Worm (Caenorhabditis elegans): ENCODE measurements around the gene ttr-52.
A peak's percentile ranks its signal among the peaks of the same experiment; 100 is the strongest.

DNA sequence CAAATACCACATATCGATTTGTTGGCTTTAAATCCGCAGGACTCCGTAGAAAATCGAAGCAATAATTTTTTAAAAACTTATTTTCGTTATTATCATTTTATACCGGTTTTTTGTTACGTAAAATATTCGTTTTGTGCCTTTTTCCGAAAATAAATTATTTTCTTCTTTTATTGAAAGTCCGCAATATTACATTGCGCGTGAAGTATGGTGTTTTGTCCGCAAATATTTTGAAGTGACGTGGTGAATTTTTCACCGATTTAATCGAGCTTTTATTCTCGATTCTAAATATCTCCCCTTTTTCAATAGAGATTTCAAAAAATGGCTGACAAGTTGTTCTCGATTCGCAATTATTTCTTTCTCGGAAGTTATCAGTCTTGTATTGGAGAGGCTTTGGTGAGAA, 21.5 kb downstream of the ttr-52 start, which contains the start of gene cope-1:
- no peak for TF ChIP-seq nhr-12 (tag; optimal IDR thresholded peaks at IDR 0.05)
- TF ChIP-seq nhr-77 (tag; optimal IDR thresholded peaks at IDR 0.05), result no peak
- TF ChIP-seq elt-1 (tag; optimal IDR thresholded peaks at IDR 0.05), result no peak
- peak; percentile 51 for TF ChIP-seq C34F6.9 (tag; optimal IDR thresholded peaks at IDR 0.05)
- TF ChIP-seq elt-3 (tag; optimal IDR thresholded peaks at IDR 0.05), result no peak
